Fruit fly (Drosophila melanogaster) whole organism, embryonic: Measurements from ENCODE around the gene H2.0.

Experiments
- Bgb ChIP-seq: fragments of 200-800 bp; sonication (Bioruptor generic); IDR thresholded peaks from 2 replicates; pipeline ENCODE4 v1.3.6; 2022; ENCODE audit warnings: missing biosample characterization, missing genetic modification characterization; ENCODE audit not compliant: partially characterized antibody
- CG10654 ChIP-seq: fragments of 200-800 bp; sonication (Bioruptor generic); optimal IDR thresholded peaks from 2 replicates; lab custom pipeline; 2016; ENCODE audit warnings: missing biosample characterization, missing genetic modification characterization
- CG12744 ChIP-seq: fragments of 200-800 bp; sonication (Bioruptor generic); optimal IDR thresholded peaks from 2 replicates; lab custom pipeline; 2016; ENCODE audit warnings: missing biosample characterization, missing genetic modification characterization
- CG14441 ChIP-seq: fragments of 200-800 bp; sonication (Bioruptor generic); IDR thresholded peaks from 2 replicates; pipeline ENCODE4 v1.3.6; 2022; ENCODE audit warnings: missing biosample characterization, missing genetic modification characterization
- CG15479 ChIP-seq: fragments of 200-800 bp; sonication (Bioruptor generic); optimal IDR thresholded peaks from 3 replicates; lab custom pipeline; 2019; ENCODE audit warnings: missing biosample characterization, mild to moderate bottlenecking, missing genetic modification characterization, moderate library complexity
- CG16813 ChIP-seq: fragments of 200-800 bp; sonication (Bioruptor generic); IDR thresholded peaks from 3 replicates; pipeline ENCODE4 v1.3.6; 2022; ENCODE audit warnings: missing biosample characterization, missing genetic modification characterization; ENCODE audit not compliant: partially characterized antibody
- CG16863 ChIP-seq: fragments of 200-800 bp; sonication (Bioruptor generic); optimal IDR thresholded peaks from 3 replicates; lab custom pipeline; 2016; ENCODE audit warnings: missing biosample characterization, missing genetic modification characterization
- CG18011 ChIP-seq: fragments of 200-800 bp; sonication (Bioruptor generic); optimal IDR thresholded peaks from 2 replicates; lab custom pipeline; 2017; ENCODE audit warnings: missing biosample characterization, missing genetic modification characterization, mild to moderate bottlenecking, moderate library complexity, missing genotype
- CG1832 ChIP-seq: fragments of 200-800 bp; sonication (Bioruptor generic); optimal IDR thresholded peaks from 2 replicates; lab custom pipeline; 2017; ENCODE audit warnings: missing biosample characterization, mild to moderate bottlenecking, missing genetic modification characterization, inconsistent platforms
- CG18476 ChIP-seq: fragments of 200-800 bp; sonication (Bioruptor generic); optimal IDR thresholded peaks from 2 replicates; lab custom pipeline; 2016; ENCODE audit warnings: missing biosample characterization, mild to moderate bottlenecking, missing genetic modification characterization
- CG2712 ChIP-seq: fragments of 200-800 bp; optimal IDR thresholded peaks from 3 replicates; lab custom pipeline; 2019; ENCODE audit warnings: missing biosample characterization, mild to moderate bottlenecking, missing genetic modification characterization, moderate library complexity
- CG31365 ChIP-seq: fragments of 200-800 bp; sonication (Bioruptor generic); optimal IDR thresholded peaks from 2 replicates; lab custom pipeline; 2018; ENCODE audit warnings: missing biosample characterization, mild to moderate bottlenecking, missing genetic modification characterization
- CG34224 ChIP-seq: fragments of 200-800 bp; sonication (Bioruptor generic); IDR thresholded peaks from 3 replicates; pipeline ENCODE4 v1.3.6; 2022; ENCODE audit warnings: missing biosample characterization, missing genetic modification characterization; ENCODE audit not compliant: partially characterized antibody
- CG3838 ChIP-seq: fragments of 200-800 bp; sonication (Bioruptor generic); optimal IDR thresholded peaks from 3 replicates; lab custom pipeline; 2016; ENCODE audit warnings: missing biosample characterization, missing genetic modification characterization
- CG4282 ChIP-seq: fragments of 200-800 bp; sonication (Bioruptor generic); optimal IDR thresholded peaks from 2 replicates; lab custom pipeline; 2016; ENCODE audit warnings: missing biosample characterization, missing genetic modification characterization
- CG6689 ChIP-seq: fragments of 200-800 bp; sonication (Bioruptor generic); IDR thresholded peaks from 2 replicates; pipeline ENCODE4 v1.3.6; 2022; ENCODE audit warnings: missing biosample characterization, missing genetic modification characterization
- CG6854 ChIP-seq: fragments of 200-800 bp; sonication (Bioruptor generic); optimal IDR thresholded peaks from 3 replicates; lab custom pipeline; 2017; ENCODE audit warnings: missing biosample characterization, mild to moderate bottlenecking, missing genetic modification characterization
- CG7357 ChIP-seq: fragments of 200-800 bp; sonication (Bioruptor generic); IDR thresholded peaks from 3 replicates; pipeline ENCODE4 v1.3.6; 2022; ENCODE audit warnings: missing biosample characterization, missing genetic modification characterization
- CG7372 ChIP-seq: fragments of 200-800 bp; sonication (Bioruptor generic); IDR thresholded peaks from 2 replicates; pipeline ENCODE4 v1.3.6; 2022; ENCODE audit warnings: missing biosample characterization, missing genetic modification characterization
- CG7745 ChIP-seq: fragments of 200-800 bp; sonication (Bioruptor generic); optimal IDR thresholded peaks from 2 replicates; lab custom pipeline; 2018; ENCODE audit warnings: missing biosample characterization, mild to moderate bottlenecking, missing genetic modification characterization, moderate library complexity
- CG9215 ChIP-seq: fragments of 200-800 bp; sonication (Bioruptor generic); IDR thresholded peaks from 2 replicates; pipeline ENCODE4 v1.3.6; 2022; ENCODE audit warnings: missing biosample characterization, missing genetic modification characterization
- CG9817 ChIP-seq: fragments of 200-800 bp; sonication (Bioruptor generic); optimal IDR thresholded peaks from 2 replicates; lab custom pipeline; 2018; ENCODE audit warnings: missing biosample characterization, mild to moderate bottlenecking, missing genetic modification characterization, moderate library complexity
- Chrac-16 ChIP-seq: fragments of 200-800 bp; sonication (Bioruptor generic); optimal IDR thresholded peaks from 3 replicates; lab custom pipeline; 2016; ENCODE audit warnings: missing biosample characterization, missing genetic modification characterization
- D ChIP-seq, 2 experiments: fragments of 200-800 bp in 1 of 2; fragments of >200 bp in 1 of 2; sonication (Bioruptor generic) in 1 of 2; optimal IDR thresholded peaks; 2 replicates in 1 of 2; 3 replicates in 1 of 2; lab custom pipeline; 2017; ENCODE audit warnings: mild to moderate bottlenecking in 1 of 2, missing biosample characterization in 1 of 2, missing genetic modification characterization in 1 of 2, missing genetic modification reagents in 1 of 2
- Dip2 ChIP-seq: fragments of 200-800 bp; sonication (Bioruptor generic); IDR thresholded peaks from 2 replicates; pipeline ENCODE4 v1.3.6; 2022; ENCODE audit warnings: missing biosample characterization, missing genetic modification characterization
- Doc3 ChIP-seq: fragments of 200-800 bp; sonication (Bioruptor generic); IDR thresholded peaks from 3 replicates; pipeline ENCODE4 v1.3.6; 2022; ENCODE audit warnings: missing biosample characterization, missing genetic modification characterization; ENCODE audit not compliant: partially characterized antibody
- Dref ChIP-seq: fragments of 200-800 bp; sonication (Bioruptor generic); IDR thresholded peaks from 2 replicates; pipeline ENCODE4 v1.3.6; 2022; ENCODE audit warnings: missing biosample characterization, missing genetic modification characterization
- E2f1 ChIP-seq: fragments of 200-800 bp; sonication (Bioruptor generic); IDR thresholded peaks from 2 replicates; pipeline ENCODE4 v1.3.6; 2022; ENCODE audit warnings: missing biosample characterization, missing genetic modification characterization
- Med ChIP-seq: fragments of 200-800 bp; sonication (Bioruptor generic); peaks from one replicate; lab custom pipeline; 2016; ENCODE audit warnings: missing biosample characterization, missing genetic modification characterization, mild to moderate bottlenecking, inconsistent platforms, moderate library complexity
- Mrtf ChIP-seq: fragments of 200-800 bp; sonication (Bioruptor generic); IDR thresholded peaks from 3 replicates; pipeline ENCODE4 v1.3.6; 2022; ENCODE audit warnings: missing biosample characterization, missing genetic modification characterization
- NC2β ChIP-seq: fragments of 200-800 bp; sonication (Bioruptor generic); optimal IDR thresholded peaks from 2 replicates; lab custom pipeline; 2016; ENCODE audit warnings: missing biosample characterization, missing genetic modification characterization
- Nf-YB ChIP-seq: fragments of 200-800 bp; sonication (Bioruptor generic); optimal IDR thresholded peaks from 3 replicates; lab custom pipeline; 2019; ENCODE audit warnings: missing biosample characterization, mild to moderate bottlenecking, missing genetic modification characterization, moderate library complexity
- br ChIP-seq: fragments of >200 bp; optimal IDR thresholded peaks from 2 replicates; lab custom pipeline; 2017
- btn ChIP-seq: fragments of 200-800 bp; sonication (Bioruptor generic); optimal IDR thresholded peaks from 2 replicates; lab custom pipeline; 2016; ENCODE audit warnings: missing biosample characterization, missing genetic modification characterization
- cato ChIP-seq: fragments of 200-800 bp; sonication (Bioruptor generic); optimal IDR thresholded peaks from 2 replicates; lab custom pipeline; 2016; ENCODE audit warnings: missing biosample characterization, missing genetic modification characterization, borderline replicate concordance
- caup ChIP-seq: fragments of 200-800 bp; sonication (Bioruptor generic); optimal IDR thresholded peaks from 3 replicates; lab custom pipeline; 2017; ENCODE audit warnings: missing biosample characterization, mild to moderate bottlenecking, missing genetic modification characterization, moderate library complexity; ENCODE audit not compliant: severe bottlenecking
- chn ChIP-seq: fragments of 200-800 bp; sonication (Bioruptor generic); optimal IDR thresholded peaks from 2 replicates; lab custom pipeline; 2016; ENCODE audit warnings: missing biosample characterization, missing genetic modification characterization
- ci ChIP-seq: fragments of 200-800 bp; sonication (Bioruptor generic); IDR thresholded peaks from 3 replicates; pipeline ENCODE4 v1.3.6; 2022; ENCODE audit warnings: missing biosample characterization, missing genetic modification characterization
- croc ChIP-seq: fragments of 200-800 bp; sonication (Bioruptor generic); conservative IDR thresholded peaks from 3 replicates; pipeline ENCODE4 v1.3.6; 2022; ENCODE audit warnings: missing biosample characterization, missing genetic modification characterization
- fd96Cb ChIP-seq: fragments of 200-800 bp; sonication (Bioruptor generic); optimal IDR thresholded peaks from 2 replicates; lab custom pipeline; 2018; ENCODE audit warnings: missing biosample characterization, mild to moderate bottlenecking, missing genetic modification characterization, moderate library complexity
- gfzf ChIP-seq: fragments of 200-800 bp; sonication (Bioruptor generic); optimal IDR thresholded peaks from 2 replicates; lab custom pipeline; 2016; ENCODE audit warnings: missing biosample characterization, mild to moderate bottlenecking, missing genetic modification characterization, moderate library complexity
- gsb-n ChIP-seq: fragments of 200-800 bp; sonication (Bioruptor generic); optimal IDR thresholded peaks from 3 replicates; lab custom pipeline; 2018; ENCODE audit warnings: missing biosample characterization, mild to moderate bottlenecking, missing genetic modification characterization
- lola ChIP-seq, 3 experiments: fragments of >200 bp in 2 of 3; fragments of 200-800 bp in 1 of 3; sonication (Bioruptor generic) in 1 of 3; optimal IDR thresholded peaks; 2 replicates each; lab custom pipeline; 2017 to 2019; ENCODE audit warnings: missing biosample characterization in 3 of 3, missing genetic modification characterization in 3 of 3, mild to moderate bottlenecking in 1 of 3, moderate library complexity in 1 of 3
- nau ChIP-seq: fragments of 200-800 bp; sonication (Bioruptor generic); optimal IDR thresholded peaks from 3 replicates; lab custom pipeline; 2017; ENCODE audit warnings: missing biosample characterization, mild to moderate bottlenecking, missing genetic modification characterization, missing genetic modification reagents
- oc ChIP-seq: fragments of 200-800 bp; sonication (Bioruptor generic); optimal IDR thresholded peaks from 2 replicates; lab custom pipeline; 2018; ENCODE audit warnings: missing biosample characterization, mild to moderate bottlenecking, missing genetic modification characterization, moderate library complexity
- org-1 ChIP-seq: fragments of 200-800 bp; sonication (Bioruptor generic); optimal IDR thresholded peaks from 2 replicates; lab custom pipeline; 2017; ENCODE audit warnings: missing biosample characterization, missing genetic modification characterization
- ranshi ChIP-seq: fragments of 200-800 bp; sonication (Bioruptor generic); IDR thresholded peaks from 2 replicates; pipeline ENCODE4 v1.3.6; 2022; ENCODE audit warnings: missing biosample characterization, missing genetic modification characterization
- row ChIP-seq: fragments of 200-800 bp; sonication (Bioruptor generic); IDR thresholded peaks from 3 replicates; pipeline ENCODE4 v1.3.6; 2022; ENCODE audit warnings: missing biosample characterization, missing genetic modification characterization
- sob ChIP-seq: fragments of 200-800 bp; sonication (Bioruptor generic); IDR thresholded peaks from 2 replicates; pipeline ENCODE4 v1.3.6; 2022; ENCODE audit warnings: missing biosample characterization, missing genetic modification characterization
- ssp ChIP-seq: fragments of 200-800 bp; sonication (Bioruptor generic); IDR thresholded peaks from 2 replicates; pipeline ENCODE4 v1.3.6; 2022; ENCODE audit warnings: missing biosample characterization, missing genetic modification characterization

The H2.0 gene

DNA sequence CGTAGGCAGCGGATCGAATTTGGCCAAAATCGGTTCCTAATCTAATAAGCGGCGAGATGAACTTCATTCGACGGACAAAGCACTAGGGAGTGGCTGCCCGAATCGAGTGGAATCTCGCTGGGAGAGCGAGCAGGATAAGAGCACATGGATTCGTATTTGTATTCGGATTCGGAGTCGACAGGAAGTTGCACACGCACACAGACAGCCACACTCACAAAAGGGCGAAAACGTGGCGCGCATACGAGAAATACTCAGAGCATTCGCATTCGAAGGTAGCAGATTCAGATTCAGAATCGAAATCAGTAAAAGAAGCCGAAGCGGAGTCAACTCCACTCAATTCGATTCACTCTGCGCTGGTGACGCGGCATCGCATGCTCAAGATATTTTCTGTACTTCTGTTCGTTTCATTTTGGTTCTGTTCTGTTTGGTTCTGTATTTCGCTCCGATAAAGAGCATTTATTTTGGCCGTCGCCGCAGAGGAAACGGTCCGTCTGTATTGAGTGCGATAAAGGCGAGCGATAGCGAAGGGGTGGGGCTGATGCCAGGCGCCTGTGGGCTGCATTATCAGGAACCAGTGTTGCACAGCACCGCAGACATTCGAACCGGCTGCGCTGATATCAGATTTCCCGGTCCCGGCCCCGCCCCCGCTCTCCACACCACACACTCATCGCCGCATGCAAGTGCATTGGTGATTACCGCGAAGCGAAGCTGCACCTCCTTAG lies 40.7 kb downstream of the H2.0 start (continued):
- TF ChIP-seq fd96Cb (no peak), Chrac-16 (no peak), CG34224 (GFP tag; lab: Robert Waterston, UW) (no peak), Doc3 (GFP tag; lab: Robert Waterston, UW) (no peak), CG18011 (GFP tag; lab: Kevin White, UChicago) (no peak), sob (GFP tag; lab: Robert Waterston, UW) (no peak), CG6854 (no peak), CG4282 (GFP tag; lab: Kevin White, UChicago) (no peak), CG9215 (GFP tag; lab: Robert Waterston, UW) (no peak), gsb-n (no peak), ranshi (GFP tag; lab: Robert Waterston, UW) (no peak), ci (no peak), btn (GFP tag; lab: Kevin White, UChicago) (no peak), CG2712 (no peak), org-1 (GFP tag; lab: Kevin White, UChicago) (no peak), ssp (GFP tag; lab: Robert Waterston, UW) (no peak), row (no peak), Dref (no peak), oc (tag; lab: Kevin White, UChicago) (no peak), D (optimal IDR thresholded peaks at IDR 0.05; lab: Kevin White, UChicago) (no peak), D (GFP tag; optimal IDR thresholded peaks at IDR 0.05; lab: Kevin White, UChicago) (no peak), CG16813 (no peak), chn (peak; percentile 55), Dip2 (GFP tag; lab: Robert Waterston, UW) (no peak), lola (GFP tag; optimal IDR thresholded peaks at IDR 0.05; lab: Kevin White, UChicago) (no peak), CG31365 (tag; lab: Kevin White, UChicago) (no peak), caup (GFP tag; lab: Kevin White, UChicago) (no peak), Bgb (GFP tag; lab: Robert Waterston, UW) (no peak), br (lab: Kevin White, UChicago) (no peak), CG1832 (GFP tag; lab: Kevin White, UChicago) (no peak), cato (GFP tag; lab: Kevin White, UChicago) (no peak), gfzf (GFP tag; lab: Kevin White, UChicago) (no peak), Nf-YB (no peak), NC2β (GFP tag; lab: Kevin White, UChicago) (no peak), E2f1 (GFP tag; lab: Robert Waterston, UW) (no peak), CG15479 (peak; percentile 94), CG10654 (no peak), CG14441 (GFP tag; lab: Robert Waterston, UW) (no peak), CG18476 (GFP tag; lab: Kevin White, UChicago) (no peak), nau (GFP tag; lab: Kevin White, UChicago) (no peak), Mrtf (no peak), CG3838 (GFP tag; lab: Kevin White, UChicago) (no peak), CG7745 (tag; lab: Kevin White, UChicago) (no peak), croc (no peak), Med (peak; percentile 62), CG7357 (GFP tag; lab: Robert Waterston, UW) (no peak), CG16863 (GFP tag; lab: Kevin White, UChicago) (no peak), CG9817 (tag; lab: Kevin White, UChicago) (no peak), CG7372 (GFP tag; lab: Robert Waterston, UW) (no peak), CG12744 (no peak), CG6689 (GFP tag; lab: Robert Waterston, UW) (no peak)
